Fruit fly (Drosophila melanogaster): ENCODE data around the gene CG34428.

- TF ChIP-seq usp (GFP tag; optimal IDR thresholded peaks at IDR 0.05) (no peak), pan (optimal IDR thresholded peaks at IDR 0.05) (no peak), EcR (GFP tag; optimal IDR thresholded peaks at IDR 0.05) (no peak), psq (optimal IDR thresholded peaks at IDR 0.05) (no peak), Dll (optimal IDR thresholded peaks at IDR 0.05) (no peak), CG8478 (optimal IDR thresholded peaks at IDR 0.05) (no peak)
Measured at dm6 chr3L:13050675-13051202, 10.8 kb upstream of the CG34428 start.
